Fruit fly (Drosophila melanogaster): ENCODE measurements around the gene CG5382.
A peak's percentile ranks its signal among the peaks of the same experiment; 100 is the strongest.

CG5382 gene

DNA sequence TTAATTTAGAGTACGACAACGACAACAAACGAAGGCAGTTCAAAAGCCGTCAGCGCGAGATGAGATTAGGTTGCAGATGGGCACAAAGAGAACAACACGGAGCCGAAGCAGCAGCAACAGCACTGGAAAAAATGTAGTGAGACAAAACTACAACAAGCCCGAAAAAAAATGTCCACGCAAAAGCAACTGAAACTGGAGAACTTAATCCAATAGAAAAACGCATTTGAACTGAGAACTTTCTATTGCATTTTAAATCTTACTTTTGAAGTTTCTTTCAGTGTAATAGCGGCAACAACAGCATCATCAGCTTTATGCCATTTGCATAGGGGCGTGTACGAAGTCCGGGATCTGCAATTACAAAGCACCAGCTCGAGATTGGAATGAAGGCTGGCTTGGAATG is 26.3 kb downstream of the CG5382 start:
- TF ChIP-seq woc (GFP tag; optimal IDR thresholded peaks at IDR 0.05) = peak; percentile 16
- no peak for TF ChIP-seq Rel (GFP tag; optimal IDR thresholded peaks at IDR 0.05)
- no peak for TF ChIP-seq Rel (tag; optimal IDR thresholded peaks at IDR 0.05)
- peak; percentile 57 for TF ChIP-seq fru (GFP tag; optimal IDR thresholded peaks at IDR 0.05)
- TF ChIP-seq Dif (GFP tag; optimal IDR thresholded peaks at IDR 0.05; ENCODE audit: partially characterized antibody) = no peak
- no peak for TF ChIP-seq brk (GFP tag; optimal IDR thresholded peaks at IDR 0.05)
- peak; percentile 62 for TF ChIP-seq Sp1 (GFP tag; optimal IDR thresholded peaks at IDR 0.05)
- no peak for TF ChIP-seq Vsx2 (GFP tag; optimal IDR thresholded peaks at IDR 0.05; ENCODE audit: partially characterized antibody)
- no peak for TF ChIP-seq usp (GFP tag; optimal IDR thresholded peaks at IDR 0.05)
- peak; percentile 17 for TF ChIP-seq CG9705 (GFP tag; optimal IDR thresholded peaks at IDR 0.05)
- no peak for TF ChIP-seq lola (GFP tag; optimal IDR thresholded peaks at IDR 0.05)
- peak; percentile 33 for TF ChIP-seq tai (GFP tag; optimal IDR thresholded peaks at IDR 0.05)
- TF ChIP-seq Dfd (GFP tag; optimal IDR thresholded peaks at IDR 0.05) = no peak
- no peak for TF ChIP-seq sv (GFP tag; optimal IDR thresholded peaks at IDR 0.05)
- TF ChIP-seq OdsH (GFP tag; optimal IDR thresholded peaks at IDR 0.05) = peak; percentile 46
- TF ChIP-seq rgr (GFP tag; optimal IDR thresholded peaks at IDR 0.05) = peak; percentile 47
- peak; percentile 55 for TF ChIP-seq Hnf4 (GFP tag; optimal IDR thresholded peaks at IDR 0.05)
- TF ChIP-seq psq (GFP tag; optimal IDR thresholded peaks at IDR 0.05) = peak; percentile 27
- no peak for TF ChIP-seq GATAd (GFP tag; optimal IDR thresholded peaks at IDR 0.05)
- TF ChIP-seq HLH106 (tag; optimal IDR thresholded peaks at IDR 0.05) = peak; percentile 64
- no peak for TF ChIP-seq N (GFP tag; optimal IDR thresholded peaks at IDR 0.05)
- TF ChIP-seq foxo (GFP tag; optimal IDR thresholded peaks at IDR 0.05) = peak in 1 of 2 experiments; percentile 64
- TF ChIP-seq ey (GFP tag; optimal IDR thresholded peaks at IDR 0.05) = peak; percentile 65
- peak; percentile 64 for TF ChIP-seq br (GFP tag; optimal IDR thresholded peaks at IDR 0.05)
- TF ChIP-seq CG32264 (GFP tag; optimal IDR thresholded peaks at IDR 0.05) = no peak
- TF ChIP-seq h (GFP tag; optimal IDR thresholded peaks at IDR 0.05) = peak; percentile 71

DNA sequence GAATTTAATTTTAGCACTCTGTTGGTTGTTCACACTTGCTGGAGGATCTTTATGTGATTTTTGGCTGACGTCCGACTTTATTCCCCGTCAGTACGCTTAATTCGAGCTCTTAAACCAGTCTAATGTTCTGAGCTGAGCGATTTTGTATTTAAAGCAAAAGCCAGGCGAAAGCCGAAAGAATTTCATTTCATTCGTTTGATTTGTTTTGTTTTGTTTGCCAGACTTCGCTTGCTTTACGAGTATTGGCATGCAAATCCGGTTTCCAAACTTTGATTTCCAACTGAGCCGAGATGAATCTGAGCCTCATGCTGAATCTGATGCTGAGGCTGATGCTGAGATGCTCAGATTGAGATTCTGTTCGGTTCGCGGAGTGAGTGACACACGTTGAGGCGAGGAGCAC is 31.7 kb downstream of the CG5382 start, which contains the start of gene CG5391:
Gene CG5391 (minus strand): TSS at position 101 of the 400 bp plus-strand sequence.
- no peak for TF ChIP-seq Mio (GFP tag; optimal IDR thresholded peaks at IDR 0.05)
- TF ChIP-seq ey (GFP tag; optimal IDR thresholded peaks at IDR 0.05) = no peak
- TF ChIP-seq Hr83 (GFP tag; optimal IDR thresholded peaks at IDR 0.05; ENCODE audit: poor library complexity, severe bottlenecking) = no peak
- no peak for TF ChIP-seq dmrt93B (GFP tag; optimal IDR thresholded peaks at IDR 0.05)
- no peak for TF ChIP-seq fru (GFP tag; optimal IDR thresholded peaks at IDR 0.05)
- no peak for TF ChIP-seq Dfd (GFP tag; optimal IDR thresholded peaks at IDR 0.05)

DNA sequence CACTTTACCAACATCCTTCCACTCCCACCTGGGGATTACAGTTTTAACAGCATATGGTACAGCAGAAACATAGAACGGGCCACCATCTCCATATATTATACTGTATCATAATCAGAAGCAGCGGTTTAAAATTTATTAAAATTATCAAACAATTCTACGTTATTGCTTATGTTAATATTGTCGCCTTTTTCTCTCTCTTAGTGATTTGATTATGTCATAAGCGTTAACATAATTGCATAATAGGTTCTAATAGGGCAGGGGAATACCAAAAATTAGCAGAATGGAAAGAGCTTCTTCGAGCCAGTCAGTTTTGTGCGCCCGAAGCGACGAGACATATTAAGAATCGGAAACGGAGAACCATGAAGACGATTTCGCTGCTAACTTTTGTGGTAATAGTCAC is 34.1 kb downstream of the CG5382 start, which contains the start of gene CG13862:
Gene CG13862 (plus strand): TSS at position 301 of the 400 bp plus-strand sequence.
- TF ChIP-seq GATAd (GFP tag; optimal IDR thresholded peaks at IDR 0.05) = no peak
- TF ChIP-seq dmrt93B (GFP tag; optimal IDR thresholded peaks at IDR 0.05) = no peak
- no peak for TF ChIP-seq tai (GFP tag; optimal IDR thresholded peaks at IDR 0.05)
- no peak for TF ChIP-seq N (GFP tag; optimal IDR thresholded peaks at IDR 0.05)
- TF ChIP-seq usp (GFP tag; optimal IDR thresholded peaks at IDR 0.05) = no peak
- no peak for TF ChIP-seq sv (GFP tag; optimal IDR thresholded peaks at IDR 0.05)
- TF ChIP-seq fru (GFP tag; optimal IDR thresholded peaks at IDR 0.05) = no peak
- TF ChIP-seq foxo (GFP tag; optimal IDR thresholded peaks at IDR 0.05) = no peak
- no peak for TF ChIP-seq Jra (GFP tag; optimal IDR thresholded peaks at IDR 0.05)
- no peak for TF ChIP-seq Hnf4 (GFP tag; optimal IDR thresholded peaks at IDR 0.05)
- TF ChIP-seq HLH106 (tag; optimal IDR thresholded peaks at IDR 0.05) = no peak
- TF ChIP-seq jim (GFP tag; optimal IDR thresholded peaks at IDR 0.05) = no peak
- TF ChIP-seq Hr83 (GFP tag; optimal IDR thresholded peaks at IDR 0.05; ENCODE audit: poor library complexity, severe bottlenecking) = no peak
- no peak for TF ChIP-seq Dif (GFP tag; optimal IDR thresholded peaks at IDR 0.05; ENCODE audit: partially characterized antibody)
- no peak for TF ChIP-seq CG32264 (GFP tag; optimal IDR thresholded peaks at IDR 0.05)

DNA sequence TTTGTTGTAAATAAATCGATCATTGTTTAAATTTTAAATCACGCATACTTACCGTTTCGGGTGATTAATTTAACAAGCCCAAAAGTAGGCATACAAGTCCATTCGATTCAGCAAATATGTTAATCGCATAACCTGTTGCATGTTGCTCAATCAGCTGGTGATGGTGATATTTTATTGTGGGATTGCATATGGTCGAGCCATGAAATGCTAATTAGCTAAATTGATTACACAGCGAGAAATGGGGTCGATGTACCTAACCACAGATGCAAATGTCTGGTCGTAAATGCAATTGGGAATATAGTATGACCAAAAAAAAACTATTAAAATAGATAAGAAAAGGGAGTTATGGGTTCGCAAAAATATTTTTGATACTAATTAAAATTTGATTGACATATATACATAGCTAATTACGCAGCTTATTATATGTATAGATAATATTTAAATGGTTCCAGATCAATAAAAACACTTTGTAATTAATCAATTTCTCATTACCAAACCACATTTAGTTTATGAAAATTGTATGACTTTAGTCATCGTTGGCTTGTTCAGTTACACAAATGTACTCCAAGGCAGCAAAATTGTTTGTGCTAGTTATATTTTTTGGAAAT is 35.2 kb downstream of the CG5382 start, which contains the start of gene CG33721:
Gene CG33721 (plus strand): TSS at position 558 of the 608 bp plus-strand sequence.
- TF ChIP-seq Hnf4 (GFP tag; optimal IDR thresholded peaks at IDR 0.05) (no peak), Hr78 (GFP tag; optimal IDR thresholded peaks at IDR 0.05) (no peak), br (GFP tag; optimal IDR thresholded peaks at IDR 0.05) (no peak)
